Comparison of ENCODE assay signal across 4 fruit fly cellular contexts in genomic region chr2L:5086905-5087522, dm6.
TF ChIP-seq lines count a peak whose summit lies in the region.

No protein-coding gene starts in this region.

TF ChIP-seq in whole organism, adult, 20 proteins besides CTCF, POLR2A, EP300 and RAD21 (continued from another document):
- peak; percentile 25 for TF ChIP-seq pad (GFP tag; optimal IDR thresholded peaks at IDR 0.05; lab: Kevin White, UChicago)

TF ChIP-seq in whole organism, embryonic, 481 proteins besides CTCF, POLR2A, EP300 and RAD21 (continued from another document and continues in another):
- TF ChIP-seq CG9817 (tag; optimal IDR thresholded peaks at IDR 0.05; lab: Kevin White, UChicago), result peak; percentile 61
- peak; percentile 49 for TF ChIP-seq CG33557 (GFP tag; optimal IDR thresholded peaks at IDR 0.05; lab: Kevin White, UChicago)
- TF ChIP-seq CG32767 (GFP tag; IDR thresholded peaks at IDR 0.05; lab: Robert Waterston, UW), result peak; percentile 62
- peak; percentile 66 for TF ChIP-seq caup (GFP tag; optimal IDR thresholded peaks at IDR 0.05; lab: Kevin White, UChicago; ENCODE audit: severe bottlenecking)
- TF ChIP-seq Optix (GFP tag; IDR thresholded peaks at IDR 0.05; lab: Robert Waterston, UW), result no peak
- peak; percentile 89 for TF ChIP-seq CG7839 (tag; optimal IDR thresholded peaks at IDR 0.05; lab: Kevin White, UChicago)
- peak; percentile 68 for TF ChIP-seq CG14441 (GFP tag; IDR thresholded peaks at IDR 0.05; lab: Robert Waterston, UW)
- TF ChIP-seq CG2116 (GFP tag; optimal IDR thresholded peaks at IDR 0.05; lab: Kevin White, UChicago), result peak; percentile 54
- no peak for TF ChIP-seq dan (GFP tag; IDR thresholded peaks at IDR 0.05; lab: Robert Waterston, UW)
- peak; percentile 93 for TF ChIP-seq Med (GFP tag; lab: Kevin White, UChicago)
- TF ChIP-seq al (GFP tag; IDR thresholded peaks at IDR 0.05; lab: Robert Waterston, UW), result no peak; the same call in 1 of the 2 replicates
- peak; percentile 47 for TF ChIP-seq CG9932 (GFP tag; IDR thresholded peaks at IDR 0.05; lab: Robert Waterston, UW)
- TF ChIP-seq CG9797 (GFP tag; optimal IDR thresholded peaks at IDR 0.05; lab: Kevin White, UChicago), result no peak
- TF ChIP-seq croc (GFP tag; conservative IDR thresholded peaks at IDR 0.05; lab: Robert Waterston, UW), result peak; percentile 20; the same call in 1 of the 3 replicates
- no peak for TF ChIP-seq ato (GFP tag; IDR thresholded peaks at IDR 0.05; lab: Robert Waterston, UW; ENCODE audit: partially characterized antibody)
- peak; percentile 42; the same call in 1 of the 2 replicates for TF ChIP-seq danr (GFP tag; IDR thresholded peaks at IDR 0.05; lab: Robert Waterston, UW)
- peak; percentile 66 for TF ChIP-seq Nf-YB (GFP tag; optimal IDR thresholded peaks at IDR 0.05; lab: Kevin White, UChicago)
- no peak for TF ChIP-seq TFAM (GFP tag; optimal IDR thresholded peaks at IDR 0.05; lab: Kevin White, UChicago)
- TF ChIP-seq CG7372 (GFP tag; IDR thresholded peaks at IDR 0.05; lab: Robert Waterston, UW), result 0 out of 2 replicates have a peak, but pooled peaks have one; percentile 46
- peak; percentile 61 for TF ChIP-seq Dek (tag; optimal IDR thresholded peaks at IDR 0.05; lab: Kevin White, UChicago)
- TF ChIP-seq CG8388 (GFP tag; optimal IDR thresholded peaks at IDR 0.05; lab: Kevin White, UChicago), result peak; percentile 77
- no peak for TF ChIP-seq Tbp (GFP tag; optimal IDR thresholded peaks at IDR 0.05; lab: Kevin White, UChicago)
- peak; percentile 72 for TF ChIP-seq gro (GFP tag; optimal IDR thresholded peaks at IDR 0.05; lab: Kevin White, UChicago)
- TF ChIP-seq zf30C (GFP tag; optimal IDR thresholded peaks at IDR 0.05; lab: Kevin White, UChicago), result no peak
- TF ChIP-seq crp (GFP tag; optimal IDR thresholded peaks at IDR 0.05; lab: Kevin White, UChicago), result peak in 1 of 2 experiments; percentile 14
- TF ChIP-seq zfh1 (GFP tag; IDR thresholded peaks at IDR 0.05; lab: Robert Waterston, UW), result peak; percentile 47; the same call in 1 of the 3 replicates
- TF ChIP-seq CG17359 (tag; optimal IDR thresholded peaks at IDR 0.05; lab: Kevin White, UChicago), result peak; percentile 87
- no peak for TF ChIP-seq hkb (optimal IDR thresholded peaks at IDR 0.05; lab: Kevin White, UChicago)
- TF ChIP-seq hkb (GFP tag; IDR thresholded peaks at IDR 0.05; lab: Robert Waterston, UW), result peak; percentile 79
- no peak for TF ChIP-seq pita (GFP tag; optimal IDR thresholded peaks at IDR 0.05; lab: Kevin White, UChicago)
- peak; percentile 60 for TF ChIP-seq CG13624 (GFP tag; optimal IDR thresholded peaks at IDR 0.05; lab: Kevin White, UChicago)
- TF ChIP-seq Rx (GFP tag; IDR thresholded peaks at IDR 0.05; lab: Robert Waterston, UW), result peak; percentile 62
- TF ChIP-seq CG7786 (GFP tag; optimal IDR thresholded peaks at IDR 0.05; lab: Kevin White, UChicago), result peak; percentile 60
- TF ChIP-seq ken (GFP tag; IDR thresholded peaks at IDR 0.05; lab: Robert Waterston, UW), result 0 out of 3 replicates have a peak, but pooled peaks have one; percentile 33
- peak; percentile 68 for TF ChIP-seq CG4854 (GFP tag; optimal IDR thresholded peaks at IDR 0.05; lab: Kevin White, UChicago)
- peak; percentile 85 for TF ChIP-seq CG18262 (tag; optimal IDR thresholded peaks at IDR 0.05; lab: Kevin White, UChicago)
- no peak for TF ChIP-seq sc (optimal IDR thresholded peaks at IDR 0.05; lab: Kevin White, UChicago)
- TF ChIP-seq sc (GFP tag; optimal IDR thresholded peaks at IDR 0.05; lab: Kevin White, UChicago), result peak; percentile 60
- peak; percentile 60 for TF ChIP-seq sqz (GFP tag; optimal IDR thresholded peaks at IDR 0.05; lab: Kevin White, UChicago)
- TF ChIP-seq CG14965 (GFP tag; optimal IDR thresholded peaks at IDR 0.05; lab: Kevin White, UChicago; ENCODE audit: borderline replicate concordance), result peak; percentile 14
- TF ChIP-seq HLH4C (GFP tag; IDR thresholded peaks at IDR 0.05; lab: Robert Waterston, UW; ENCODE audit: partially characterized antibody), result no peak
- TF ChIP-seq Fer1 (GFP tag; optimal IDR thresholded peaks at IDR 0.05; lab: Kevin White, UChicago), result peak; percentile 86

TF ChIP-seq in whole organism, prepupa, 60 proteins besides CTCF, POLR2A, EP300 and RAD21 (continued from another document):
- TF ChIP-seq net (GFP tag; optimal IDR thresholded peaks at IDR 0.05; lab: Kevin White, UChicago) (peak; percentile 90), spab (GFP tag; optimal IDR thresholded peaks at IDR 0.05; lab: Kevin White, UChicago) (peak; percentile 84), CG15336 (GFP tag; IDR thresholded peaks at IDR 0.05; lab: Robert Waterston, UW) (peak; percentile 82), CG34406 (GFP tag; optimal IDR thresholded peaks at IDR 0.05; lab: Kevin White, UChicago) (peak; percentile 88), Eip75B (GFP tag; optimal IDR thresholded peaks at IDR 0.05; lab: Kevin White, UChicago) (peak; percentile 90), Hr4 (GFP tag; optimal IDR thresholded peaks at IDR 0.05; lab: Kevin White, UChicago) (peak; percentile 91), Met (GFP tag; optimal IDR thresholded peaks at IDR 0.05; lab: Kevin White, UChicago) (peak; percentile 86), Sox102F (GFP tag; optimal IDR thresholded peaks at IDR 0.05; lab: Kevin White, UChicago) (peak; percentile 89), Ets96B (tag; optimal IDR thresholded peaks at IDR 0.05; lab: Kevin White, UChicago) (peak; percentile 83), Eip78C (GFP tag; lab: Kevin White, UChicago) (peak; percentile 98), Hr38 (GFP tag; optimal IDR thresholded peaks at IDR 0.05; lab: Kevin White, UChicago) (peak; percentile 15), CG31627 (GFP tag; optimal IDR thresholded peaks at IDR 0.05; lab: Kevin White, UChicago) (peak; percentile 84), CG10631 (GFP tag; optimal IDR thresholded peaks at IDR 0.05; lab: Kevin White, UChicago) (peak; percentile 85), Eip93F (GFP tag; optimal IDR thresholded peaks at IDR 0.05; lab: Kevin White, UChicago) (peak; percentile 49), OdsH (GFP tag; optimal IDR thresholded peaks at IDR 0.05; lab: Kevin White, UChicago) (peak; percentile 88), Smox (GFP tag; optimal IDR thresholded peaks at IDR 0.05; lab: Kevin White, UChicago) (peak; percentile 86), Blimp-1 (GFP tag; optimal IDR thresholded peaks at IDR 0.05; lab: Kevin White, UChicago) (peak; percentile 74), fd59A (GFP tag; optimal IDR thresholded peaks at IDR 0.05; lab: Kevin White, UChicago) (peak; percentile 82), lz (GFP tag; optimal IDR thresholded peaks at IDR 0.05; lab: Kevin White, UChicago) (peak; percentile 86), achi (GFP tag; optimal IDR thresholded peaks at IDR 0.05; lab: Kevin White, UChicago) (peak; percentile 88), eg (GFP tag; IDR thresholded peaks at IDR 0.05; lab: Robert Waterston, UW) (peak; percentile 76), CG3919 (GFP tag; optimal IDR thresholded peaks at IDR 0.05; lab: Kevin White, UChicago) (peak; percentile 89), vri (GFP tag; optimal IDR thresholded peaks at IDR 0.05; lab: Kevin White, UChicago) (peak; percentile 72), Hr39 (GFP tag; optimal IDR thresholded peaks at IDR 0.05; lab: Kevin White, UChicago) (peak; percentile 83), pdm3 (GFP tag; optimal IDR thresholded peaks at IDR 0.05; lab: Kevin White, UChicago) (peak; percentile 92), Gug (GFP tag; IDR thresholded peaks at IDR 0.05; lab: Robert Waterston, UW) (peak; percentile 69), CG7368 (GFP tag; optimal IDR thresholded peaks at IDR 0.05; lab: Kevin White, UChicago) (peak; percentile 82), Ets21C (GFP tag; optimal IDR thresholded peaks at IDR 0.05; lab: Kevin White, UChicago) (peak; percentile 78), CG6808 (GFP tag; optimal IDR thresholded peaks at IDR 0.05; lab: Kevin White, UChicago) (peak; percentile 86), CG6276 (GFP tag; optimal IDR thresholded peaks at IDR 0.05; lab: Kevin White, UChicago) (peak; percentile 86), fkh (GFP tag; optimal IDR thresholded peaks at IDR 0.05; lab: Kevin White, UChicago) (peak; percentile 69), topi (GFP tag; optimal IDR thresholded peaks at IDR 0.05; lab: Kevin White, UChicago) (peak; percentile 88), CG11902 (GFP tag; optimal IDR thresholded peaks at IDR 0.05; lab: Kevin White, UChicago) (peak; percentile 75), CG3032 (tag; optimal IDR thresholded peaks at IDR 0.05; lab: Kevin White, UChicago) (peak; percentile 80), CG11762 (GFP tag; optimal IDR thresholded peaks at IDR 0.05; lab: Kevin White, UChicago; ENCODE audit: insufficient read depth) (peak; percentile 83), salr (GFP tag; optimal IDR thresholded peaks at IDR 0.05; lab: Kevin White, UChicago) (peak; percentile 71 to 88), CG8632 (GFP tag; optimal IDR thresholded peaks at IDR 0.05; lab: Kevin White, UChicago) (peak; percentile 89), CG8319 (GFP tag; optimal IDR thresholded peaks at IDR 0.05; lab: Kevin White, UChicago) (peak; percentile 86), cyc (GFP tag; optimal IDR thresholded peaks at IDR 0.05; lab: Kevin White, UChicago) (peak; percentile 81), CG10669 (GFP tag; optimal IDR thresholded peaks at IDR 0.05; lab: Kevin White, UChicago) (peak; percentile 88), acj6 (GFP tag; optimal IDR thresholded peaks at IDR 0.05; lab: Kevin White, UChicago) (peak; percentile 90)

TF ChIP-seq in whole organism, wandering third instar larva, 38 proteins besides CTCF, POLR2A, EP300 and RAD21 (continued from another document):
- TF ChIP-seq dmrt93B (GFP tag; optimal IDR thresholded peaks at IDR 0.05; lab: Kevin White, UChicago), result peak; percentile 68
- peak; percentile 70 for TF ChIP-seq psq (GFP tag; optimal IDR thresholded peaks at IDR 0.05; lab: Kevin White, UChicago)
- peak; percentile 74 for TF ChIP-seq rgr (GFP tag; optimal IDR thresholded peaks at IDR 0.05; lab: Kevin White, UChicago)
- no peak for TF ChIP-seq Dif (GFP tag; optimal IDR thresholded peaks at IDR 0.05; lab: Kevin White, UChicago; ENCODE audit: partially characterized antibody)
- TF ChIP-seq Sp1 (GFP tag; optimal IDR thresholded peaks at IDR 0.05; lab: Kevin White, UChicago), result peak; percentile 76
- TF ChIP-seq sage (GFP tag; optimal IDR thresholded peaks at IDR 0.05; lab: Kevin White, UChicago), result peak; percentile 46
- TF ChIP-seq sv (GFP tag; optimal IDR thresholded peaks at IDR 0.05; lab: Kevin White, UChicago), result peak; percentile 68
- peak in 1 of 2 experiments; percentile 81 for TF ChIP-seq foxo (GFP tag; optimal IDR thresholded peaks at IDR 0.05; lab: Kevin White, UChicago)
- peak; percentile 75 for TF ChIP-seq OdsH (GFP tag; optimal IDR thresholded peaks at IDR 0.05; lab: Kevin White, UChicago)
- peak; percentile 20 for TF ChIP-seq dsf (GFP tag; optimal IDR thresholded peaks at IDR 0.05; lab: Kevin White, UChicago; ENCODE audit: borderline replicate concordance)
- TF ChIP-seq Rel (GFP tag; optimal IDR thresholded peaks at IDR 0.05; lab: Kevin White, UChicago), result no peak
- no peak for TF ChIP-seq Rel (tag; optimal IDR thresholded peaks at IDR 0.05; lab: Kevin White, UChicago)
- TF ChIP-seq lola (GFP tag; optimal IDR thresholded peaks at IDR 0.05; lab: Kevin White, UChicago), result no peak
- TF ChIP-seq CG32264 (GFP tag; optimal IDR thresholded peaks at IDR 0.05; lab: Kevin White, UChicago), result peak; percentile 47
- TF ChIP-seq HLH106 (tag; optimal IDR thresholded peaks at IDR 0.05; lab: Kevin White, UChicago), result peak; percentile 68
- TF ChIP-seq dl (GFP tag; optimal IDR thresholded peaks at IDR 0.05; lab: Kevin White, UChicago; ENCODE audit: insufficient read depth in 1 of 2, partially characterized antibody in 2 of 2), result no peak
TF ChIP-seq in whole organism, wandering third instar larva: peak in this region for 22.
